Worm (Caenorhabditis elegans): ENCODE measurements around the gene srd-31.

srd-31 gene

DNA sequence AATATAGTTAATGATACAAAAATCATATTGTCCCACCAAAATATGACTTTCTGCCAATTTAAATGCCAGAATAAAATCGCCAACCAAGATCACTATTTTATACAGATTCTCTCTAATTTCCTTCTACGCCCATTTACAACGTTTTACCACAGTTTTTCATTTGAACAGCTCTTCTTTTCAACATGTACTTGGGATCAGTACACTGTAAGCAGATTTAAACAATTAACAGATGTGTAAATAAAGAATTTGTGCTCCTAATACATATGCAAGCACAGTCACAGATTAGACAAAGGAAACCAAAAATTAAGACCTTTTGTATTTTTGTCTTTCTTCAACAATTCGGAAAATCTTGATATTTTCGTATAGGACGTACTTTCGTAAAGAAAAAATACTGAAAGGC is 8.9 kb upstream of the srd-31 start, which contains the start of gene F07C4.11:
Gene F07C4.11 (minus strand): TSS at position 101 of the 400 bp plus-strand sequence.
- TF ChIP-seq crh-2 (tag; optimal IDR thresholded peaks at IDR 0.05) (no peak), nhr-25 (tag; optimal IDR thresholded peaks at IDR 0.05) (no peak), skn-1 (tag; optimal IDR thresholded peaks at IDR 0.05) (no peak), unc-39 (tag; optimal IDR thresholded peaks at IDR 0.05) (no peak), blmp-1 (tag; optimal IDR thresholded peaks at IDR 0.05; ENCODE audit: insufficient read depth) (no peak), nhr-129 (tag; optimal IDR thresholded peaks at IDR 0.05) (no peak), nhr-10 (tag; optimal IDR thresholded peaks at IDR 0.05) (no peak), ceh-82 (tag; optimal IDR thresholded peaks at IDR 0.05) (no peak)

DNA sequence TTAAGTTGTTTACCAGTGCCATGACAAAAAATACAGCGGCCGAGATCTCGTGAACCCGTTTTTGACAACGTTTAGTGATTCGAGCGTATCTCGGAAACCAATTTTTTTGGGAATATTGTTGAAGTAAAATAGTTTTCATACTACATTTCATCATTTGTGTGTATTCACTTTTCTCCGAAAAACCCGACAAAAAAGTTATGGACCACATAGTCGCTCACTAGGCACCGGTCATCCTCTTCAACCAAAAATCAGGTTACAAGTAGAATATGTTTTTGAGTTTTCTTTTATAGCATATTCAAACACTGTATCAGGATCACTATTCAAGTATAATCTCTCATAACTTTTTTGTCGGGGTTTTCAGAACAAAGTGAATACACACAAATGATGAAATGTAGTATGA is 7.2 kb upstream of the srd-31 start:
- TF ChIP-seq nhr-23 (tag; optimal IDR thresholded peaks at IDR 0.05) = no peak
- TF ChIP-seq ztf-1 (GFP tag; conservative IDR thresholded peaks at IDR 0.05) = no peak
- TF ChIP-seq ztf-11 (tag; optimal IDR thresholded peaks at IDR 0.05) = no peak
- TF ChIP-seq mdl-1 (tag; optimal IDR thresholded peaks at IDR 0.05) = no peak
- TF ChIP-seq dmd-4 (tag; optimal IDR thresholded peaks at IDR 0.05) = no peak
- no peak for TF ChIP-seq nhr-12 (tag; optimal IDR thresholded peaks at IDR 0.05)
- no peak for TF ChIP-seq elt-3 (tag; optimal IDR thresholded peaks at IDR 0.05)
- no peak for TF ChIP-seq lin-39 (tag; optimal IDR thresholded peaks at IDR 0.05)
- no peak for TF ChIP-seq unc-55 (GFP tag; optimal IDR thresholded peaks at IDR 0.05)
- no peak for TF ChIP-seq nhr-11 (tag; optimal IDR thresholded peaks at IDR 0.05)
- TF ChIP-seq Y55F3AM.14 (GFP tag; optimal IDR thresholded peaks at IDR 0.05) = no peak
- no peak for TF ChIP-seq ceh-82 (tag; optimal IDR thresholded peaks at IDR 0.05)

DNA sequence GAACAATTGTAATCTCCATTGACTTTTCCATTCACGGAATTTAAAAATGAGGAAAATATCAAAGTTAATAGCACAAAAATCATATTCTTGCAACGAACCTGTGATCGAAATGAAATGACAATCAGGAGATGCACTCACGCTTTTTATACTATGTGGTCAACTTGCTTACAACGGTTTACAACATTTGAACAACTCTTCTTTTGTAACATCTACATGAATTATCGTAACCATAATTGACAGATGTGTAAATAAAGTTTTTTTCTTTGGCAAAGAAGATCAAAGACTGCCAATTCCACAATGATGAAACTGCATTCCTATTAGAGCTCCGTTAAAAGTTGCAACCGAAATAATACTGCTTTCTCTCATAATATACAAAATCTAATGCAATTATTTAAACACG is 5.2 kb upstream of the srd-31 start, which contains the start of gene F07C4.10:
Gene F07C4.10 (minus strand): TSS at position 101 of the 400 bp plus-strand sequence.
- no peak for TF ChIP-seq egl-27 (tag; optimal IDR thresholded peaks at IDR 0.05)
- no peak for TF ChIP-seq unc-55 (GFP tag; optimal IDR thresholded peaks at IDR 0.05)
- no peak for TF ChIP-seq elt-3 (tag; optimal IDR thresholded peaks at IDR 0.05)
- no peak for TF ChIP-seq nhr-129 (tag; optimal IDR thresholded peaks at IDR 0.05)
- TF ChIP-seq ztf-1 (GFP tag; conservative IDR thresholded peaks at IDR 0.05) = no peak
- TF ChIP-seq elt-1 (tag; optimal IDR thresholded peaks at IDR 0.05) = no peak
- no peak for TF ChIP-seq fos-1 (tag; optimal IDR thresholded peaks at IDR 0.05)
- no peak for TF ChIP-seq ZK546.5 (tag; optimal IDR thresholded peaks at IDR 0.05)
- TF ChIP-seq sma-9 (GFP tag; optimal IDR thresholded peaks at IDR 0.05) = no peak
- no peak for TF ChIP-seq sma-9 (tag; optimal IDR thresholded peaks at IDR 0.05)
- TF ChIP-seq snpc-4 (tag; optimal IDR thresholded peaks at IDR 0.05) = no peak
- TF ChIP-seq unc-39 (tag; optimal IDR thresholded peaks at IDR 0.05) = no peak
- no peak for TF ChIP-seq nhr-6 (tag; optimal IDR thresholded peaks at IDR 0.05)
- TF ChIP-seq C34F6.9 (tag; optimal IDR thresholded peaks at IDR 0.05) = no peak
- no peak for TF ChIP-seq mbf-1 (tag; optimal IDR thresholded peaks at IDR 0.05)
- TF ChIP-seq peb-1 (tag; optimal IDR thresholded peaks at IDR 0.05) = no peak

DNA sequence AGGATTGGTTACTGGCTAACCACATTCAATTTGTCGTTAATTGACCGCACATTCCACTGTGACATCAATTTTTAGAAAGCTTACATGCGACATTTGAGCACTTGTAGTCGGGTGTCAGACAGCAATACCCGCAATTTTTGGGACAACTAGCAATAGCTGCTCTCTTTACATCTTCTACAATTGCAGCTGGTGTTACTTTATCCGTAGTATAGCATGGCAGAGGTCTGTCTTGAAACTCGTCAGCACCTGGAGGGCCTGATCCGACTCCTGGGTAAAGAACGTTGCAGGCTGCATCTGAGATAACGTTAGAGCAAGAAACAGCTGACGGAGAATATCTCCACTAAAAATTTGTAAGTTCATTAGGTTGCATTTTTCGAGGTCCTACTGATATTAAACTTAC is 4.8 kb upstream of the srd-31 start:
- TF ChIP-seq aly-2 (tag; optimal IDR thresholded peaks at IDR 0.05) = no peak
- TF ChIP-seq unc-55 (GFP tag; optimal IDR thresholded peaks at IDR 0.05) = no peak

DNA sequence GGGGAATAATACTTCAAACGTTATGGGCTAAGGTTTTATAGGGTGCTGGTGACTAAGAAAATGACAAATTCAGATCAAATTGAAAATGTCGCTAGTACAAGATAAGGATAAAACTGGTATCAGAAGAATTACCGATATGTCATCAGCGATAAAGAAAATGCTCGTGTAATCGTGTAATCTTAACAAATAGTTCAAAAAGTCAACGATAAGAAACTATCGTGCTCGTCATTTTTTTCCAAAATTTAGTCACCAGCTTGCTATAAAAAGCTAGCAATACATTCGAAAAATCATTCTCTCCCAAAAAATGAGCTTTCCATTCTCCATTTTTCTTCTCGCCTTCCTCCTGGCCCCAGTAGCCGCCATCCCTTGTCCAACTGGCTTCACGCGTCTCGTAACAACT is 3.2 kb upstream of the srd-31 start, which contains the start of gene clec-45:
Gene clec-45 (plus strand): TSS at position 301 of the 400 bp plus-strand sequence.
- no peak for TF ChIP-seq egl-27 (tag; optimal IDR thresholded peaks at IDR 0.05)
- TF ChIP-seq mab-5 (tag; optimal IDR thresholded peaks at IDR 0.05) = no peak

DNA sequence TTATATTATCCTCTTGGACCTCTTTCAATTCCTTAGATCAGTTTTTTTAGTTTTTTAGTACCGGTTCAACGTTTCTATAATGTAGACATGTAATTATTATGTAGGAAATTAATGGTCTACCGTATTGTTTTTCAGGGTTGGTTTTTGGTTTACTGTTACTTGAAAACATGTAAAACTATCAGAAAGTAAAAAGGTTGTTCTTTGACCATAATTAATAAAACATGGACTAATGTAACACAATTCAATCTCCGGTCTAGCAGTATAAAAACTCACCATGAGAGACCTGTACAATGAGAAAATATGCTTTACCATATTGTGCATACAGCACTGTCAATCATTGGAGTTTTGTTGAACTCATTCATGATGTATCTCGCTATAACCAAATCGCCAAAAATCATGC is 912 bp upstream of the srd-31 start, which contains the start of gene srd-29:
Gene srd-29 (plus strand): TSS at position 301 of the 400 bp plus-strand sequence.
- no peak for TF ChIP-seq sma-9 (GFP tag; optimal IDR thresholded peaks at IDR 0.05)
- no peak for TF ChIP-seq sma-9 (tag; optimal IDR thresholded peaks at IDR 0.05)
- no peak for TF ChIP-seq elt-3 (tag; optimal IDR thresholded peaks at IDR 0.05)

DNA sequence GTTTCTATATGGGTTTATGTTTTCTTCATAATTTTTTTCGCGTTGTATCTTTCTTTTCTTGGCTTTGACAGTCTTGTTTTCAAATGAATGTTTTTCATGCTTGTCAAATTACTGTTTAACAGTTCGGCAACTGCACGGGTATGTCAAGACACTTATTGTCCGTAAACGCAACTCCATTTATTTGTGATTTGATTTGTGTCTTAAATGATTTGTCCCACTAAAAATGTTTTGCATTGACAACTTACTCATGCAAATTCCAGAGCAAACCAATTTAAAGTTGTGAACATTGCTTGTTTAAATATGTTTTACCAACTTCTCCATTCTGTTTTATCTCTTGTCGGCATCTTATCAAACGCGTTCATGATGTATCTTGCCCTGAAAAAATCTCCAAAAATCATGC is 2.8 kb downstream of the srd-31 start, which contains the start of gene srd-25:
Gene srd-25 (plus strand): TSS at position 301 of the 400 bp plus-strand sequence.
- TF ChIP-seq ztf-4 (tag; optimal IDR thresholded peaks at IDR 0.05) (no peak), ceh-16 (tag; optimal IDR thresholded peaks at IDR 0.05) (no peak), sem-4 (tag; optimal IDR thresholded peaks at IDR 0.05) (no peak), gmeb-1 (tag; optimal IDR thresholded peaks at IDR 0.05) (no peak), unc-39 (tag; optimal IDR thresholded peaks at IDR 0.05) (no peak), nhr-11 (tag; optimal IDR thresholded peaks at IDR 0.05) (no peak), lin-39 (tag; optimal IDR thresholded peaks at IDR 0.05) (no peak), Y55F3AM.14 (GFP tag; optimal IDR thresholded peaks at IDR 0.05) (no peak), lin-13 (GFP tag; optimal IDR thresholded peaks at IDR 0.05) (no peak), nhr-77 (tag; optimal IDR thresholded peaks at IDR 0.05) (no peak), lsy-2 (tag; optimal IDR thresholded peaks at IDR 0.05) (no peak), alr-1 (tag; optimal IDR thresholded peaks at IDR 0.05) (no peak), unc-62 (GFP tag; optimal IDR thresholded peaks at IDR 0.05) (no peak), sma-9 (GFP tag; optimal IDR thresholded peaks at IDR 0.05) (no peak), sma-9 (tag; optimal IDR thresholded peaks at IDR 0.05) (no peak), peb-1 (tag; optimal IDR thresholded peaks at IDR 0.05) (no peak), ceh-82 (tag; optimal IDR thresholded peaks at IDR 0.05) (no peak), zag-1 (tag; optimal IDR thresholded peaks at IDR 0.05) (no peak), unc-55 (GFP tag; optimal IDR thresholded peaks at IDR 0.05) (no peak)

Measured in whole organism, L2 larva.